Worm (Caenorhabditis elegans) whole organism, L2 larva: Measurements from ENCODE around the gene F13A7.14.

Experiments used
- C34F6.9 ChIP-seq: fragments of 150-350 bp; optimal IDR thresholded peaks from 2 replicates; lab custom pipeline; 2014; ENCODE audit warnings: missing biosample characterization, missing genetic modification characterization
- alr-1 ChIP-seq: fragments of 150-350 bp; optimal IDR thresholded peaks from 2 replicates; lab custom pipeline; 2014; ENCODE audit warnings: missing biosample characterization, missing genetic modification characterization
- ama-1 ChIP-seq: fragments of 150-350 bp; optimal IDR thresholded peaks from 2 replicates; lab custom pipeline; 2018; ENCODE audit warnings: inconsistent platforms
- blmp-1 ChIP-seq: sonication (generic microtip); optimal IDR thresholded peaks from 2 replicates; lab custom pipeline; 2017; ENCODE audit warnings: missing genetic modification characterization, mild to moderate bottlenecking, missing compliant biosample characterization, antibody characterized with exemption, moderate library complexity; ENCODE audit not compliant: insufficient read depth
- ceh-16 ChIP-seq: fragments of 150-350 bp; optimal IDR thresholded peaks from 2 replicates; lab custom pipeline; 2014; ENCODE audit warnings: missing biosample characterization, missing genetic modification characterization
- dmd-4 ChIP-seq: sonication (generic microtip); optimal IDR thresholded peaks from 2 replicates; lab custom pipeline; 2017; ENCODE audit warnings: missing biosample characterization, missing genetic modification characterization
- egl-27 ChIP-seq: sonication (generic microtip); optimal IDR thresholded peaks from 3 replicates; lab custom pipeline; 2017; ENCODE audit warnings: missing biosample characterization, missing genetic modification reagents, missing genetic modification characterization
- elt-1 ChIP-seq: fragments of 150-350 bp; optimal IDR thresholded peaks from 2 replicates; lab custom pipeline; 2014; ENCODE audit warnings: missing biosample characterization, missing genetic modification characterization
- elt-3 ChIP-seq: sonication (generic microtip); optimal IDR thresholded peaks from 2 replicates; lab custom pipeline; 2017; ENCODE audit warnings: missing biosample characterization, missing genetic modification characterization
- fos-1 ChIP-seq: fragments of 150-350 bp; optimal IDR thresholded peaks from 2 replicates; lab custom pipeline; 2014; ENCODE audit warnings: missing biosample characterization, missing genetic modification characterization
- gmeb-1 ChIP-seq: fragments of 150-350 bp; optimal IDR thresholded peaks from 2 replicates; lab custom pipeline; 2014; ENCODE audit warnings: missing biosample characterization, missing genetic modification characterization
- lin-11 ChIP-seq: fragments of 150-350 bp; sonication (generic microtip); optimal IDR thresholded peaks from 2 replicates; lab custom pipeline; 2014; ENCODE audit warnings: missing biosample characterization, missing genetic modification characterization, inconsistent platforms, mixed read lengths
- lin-39 ChIP-seq: fragments of 150-350 bp; optimal IDR thresholded peaks from 2 replicates; lab custom pipeline; 2014; ENCODE audit warnings: missing biosample characterization, missing genetic modification reagents, missing genetic modification characterization
- lsy-2 ChIP-seq, 2 experiments: fragments of 150-350 bp in 1 of 2; sonication (generic microtip) in 1 of 2; optimal IDR thresholded peaks; 2 replicates each; lab custom pipeline; 2014 to 2017; ENCODE audit warnings: missing biosample characterization in 2 of 2, missing genetic modification characterization in 2 of 2
- mbf-1 ChIP-seq: sonication (generic microtip); optimal IDR thresholded peaks from 2 replicates; lab custom pipeline; 2017; ENCODE audit warnings: missing biosample characterization, missing genetic modification characterization
- mdl-1 ChIP-seq, 2 experiments: fragments of 150-350 bp in 1 of 2; sonication (generic microtip) in 1 of 2; optimal IDR thresholded peaks; 2 replicates each; lab custom pipeline; 2017; ENCODE audit warnings: missing biosample characterization in 2 of 2, missing genetic modification characterization in 2 of 2
- nhr-10 ChIP-seq: sonication (generic microtip); optimal IDR thresholded peaks from 2 replicates; lab custom pipeline; 2017; ENCODE audit warnings: missing biosample characterization, missing genetic modification characterization
- nhr-11 ChIP-seq: fragments of 150-350 bp; optimal IDR thresholded peaks from 2 replicates; lab custom pipeline; 2014; ENCODE audit warnings: missing biosample characterization, missing genetic modification characterization
- nhr-12 ChIP-seq: fragments of 150-350 bp; optimal IDR thresholded peaks from 2 replicates; lab custom pipeline; 2014; ENCODE audit warnings: missing biosample characterization, missing genetic modification characterization
- nhr-129 ChIP-seq: fragments of 150-350 bp; optimal IDR thresholded peaks from 2 replicates; lab custom pipeline; 2014; ENCODE audit warnings: missing biosample characterization, missing genetic modification characterization
- nhr-23 ChIP-seq: fragments of 150-350 bp; optimal IDR thresholded peaks from 2 replicates; lab custom pipeline; 2014; ENCODE audit warnings: missing biosample characterization, missing genetic modification reagents, missing genetic modification characterization
- nhr-237 ChIP-seq: fragments of 150-350 bp; optimal IDR thresholded peaks from 2 replicates; lab custom pipeline; 2014; ENCODE audit warnings: missing biosample characterization, missing genetic modification characterization
- nhr-25 ChIP-seq: fragments of 150-350 bp; sonication (generic microtip); optimal IDR thresholded peaks from 3 replicates; lab custom pipeline; 2014; ENCODE audit warnings: missing biosample characterization, missing genetic modification characterization
- nhr-6 ChIP-seq: fragments of 150-350 bp; optimal IDR thresholded peaks from 2 replicates; lab custom pipeline; 2014; ENCODE audit warnings: missing biosample characterization, missing genetic modification characterization
- peb-1 ChIP-seq: fragments of 150-350 bp; optimal IDR thresholded peaks from 2 replicates; lab custom pipeline; 2014; ENCODE audit warnings: missing biosample characterization, missing genetic modification characterization
- sem-4 ChIP-seq: fragments of 150-350 bp; optimal IDR thresholded peaks from 2 replicates; lab custom pipeline; 2014; ENCODE audit warnings: missing biosample characterization, missing genetic modification reagents, missing genetic modification characterization
- skn-1 ChIP-seq: sonication (generic microtip); optimal IDR thresholded peaks from 2 replicates; lab custom pipeline; 2017; ENCODE audit warnings: missing biosample characterization, missing genetic modification characterization
- sma-3 ChIP-seq: sonication (generic microtip); optimal IDR thresholded peaks from 2 replicates; lab custom pipeline; 2016; ENCODE audit warnings: missing genetic modification reagents, missing genetic modification characterization, missing compliant biosample characterization
- snpc-4 ChIP-seq: fragments of 150-350 bp; optimal IDR thresholded peaks from 2 replicates; lab custom pipeline; 2014; ENCODE audit warnings: missing biosample characterization, missing genetic modification characterization
- unc-39 ChIP-seq: fragments of 150-350 bp; optimal IDR thresholded peaks from 2 replicates; lab custom pipeline; 2014; ENCODE audit warnings: missing biosample characterization, missing genetic modification characterization
- unc-62 ChIP-seq: fragments of 150-350 bp; optimal IDR thresholded peaks from 2 replicates; lab custom pipeline; 2014; ENCODE audit warnings: missing biosample characterization, missing genetic modification reagents, missing genetic modification characterization
- zag-1 ChIP-seq: fragments of 150-350 bp; optimal IDR thresholded peaks from 2 replicates; lab custom pipeline; 2014; ENCODE audit warnings: missing biosample characterization, missing genetic modification characterization
- ztf-1 ChIP-seq: fragments of 200-800 bp; sonication (Bioruptor generic); conservative IDR thresholded peaks from 2 replicates; pipeline ENCODE4 v1.3.6; 2022; ENCODE audit warnings: missing genetic modification characterization, missing compliant biosample characterization
- ztf-11 ChIP-seq: sonication (generic microtip); optimal IDR thresholded peaks from 2 replicates; lab custom pipeline; 2017; ENCODE audit warnings: missing biosample characterization, missing genetic modification characterization

Gene F13A7.14

ce11 chrV:16395739-16396138, 6.0 kb upstream of the F13A7.14 start, which contains the start of gene F13A7.12:
TSS of gene F13A7.12 (plus strand) at chrV:16396039.
- TF ChIP-seq ama-1 (lab: Kevin White, UChicago), result no peak
- no peak for TF ChIP-seq ztf-11 (tag; lab: Kevin White, UChicago)
- no peak for TF ChIP-seq unc-39 (tag; lab: Kevin White, UChicago)
- no peak for TF ChIP-seq elt-1 (tag; lab: Kevin White, UChicago)
- TF ChIP-seq nhr-25, result no peak
- TF ChIP-seq nhr-237 (tag; lab: Kevin White, UChicago), result no peak
- TF ChIP-seq skn-1 (tag; lab: Kevin White, UChicago), result no peak
- TF ChIP-seq zag-1 (tag; lab: Kevin White, UChicago), result no peak
- TF ChIP-seq gmeb-1 (tag; lab: Kevin White, UChicago), result no peak
- TF ChIP-seq, all 48 proteins: peak for 0

ce11 chrV:16399388-16399787, 2.3 kb upstream of the F13A7.14 start, which contains the start of gene sre-36:
TSS of gene sre-36 (plus strand) at chrV:16399688.
- TF ChIP-seq alr-1 (tag; lab: Kevin White, UChicago), result no peak
- no peak for TF ChIP-seq ztf-1 (GFP tag; lab: Robert Waterston, UW)
- TF ChIP-seq nhr-129, result no peak
- TF ChIP-seq ama-1 (lab: Kevin White, UChicago), result no peak
- no peak for TF ChIP-seq lin-11
- no peak for TF ChIP-seq lin-39 (tag; lab: Kevin White, UChicago)

ce11 chrV:16403974-16404373, 2.3 kb downstream of the F13A7.14 start, which contains the start of gene syp-1:
TSS of gene syp-1 (plus strand) at chrV:16404274.
- TF ChIP-seq mdl-1 (tag; optimal IDR thresholded peaks at IDR 0.05; lab: Kevin White, UChicago) (no peak), nhr-237 (tag; lab: Kevin White, UChicago) (no peak), nhr-129 (no peak), nhr-23 (tag; lab: Kevin White, UChicago) (no peak), skn-1 (tag; lab: Kevin White, UChicago) (no peak), snpc-4 (tag; lab: Kevin White, UChicago) (no peak), unc-39 (tag; lab: Kevin White, UChicago) (no peak), lsy-2 (tag; optimal IDR thresholded peaks at IDR 0.05; lab: Kevin White, UChicago) (no peak), elt-3 (tag; lab: Kevin White, UChicago) (no peak), ceh-16 (tag; lab: Kevin White, UChicago) (no peak), lin-11 (no peak), elt-1 (tag; lab: Kevin White, UChicago) (no peak), unc-62 (GFP tag; lab: Kevin White, UChicago) (no peak), blmp-1 (no peak), ztf-11 (tag; lab: Kevin White, UChicago) (no peak), egl-27 (tag; lab: Kevin White, UChicago) (no peak), nhr-10 (tag; lab: Kevin White, UChicago) (no peak), nhr-6 (tag; lab: Kevin White, UChicago) (no peak), gmeb-1 (tag; lab: Kevin White, UChicago) (no peak)

- TF ChIP-seq C34F6.9, result no peak
- TF ChIP-seq snpc-4 (tag; lab: Kevin White, UChicago), result no peak
- no peak for TF ChIP-seq dmd-4
- no peak for TF ChIP-seq fos-1 (tag; lab: Kevin White, UChicago)
- TF ChIP-seq ama-1 (lab: Kevin White, UChicago), result no peak
- no peak for TF ChIP-seq nhr-12 (tag; lab: Kevin White, UChicago)
- TF ChIP-seq lsy-2 (tag; optimal IDR thresholded peaks at IDR 0.05; lab: Kevin White, UChicago), result no peak
- no peak for TF ChIP-seq zag-1 (tag; lab: Kevin White, UChicago)
- no peak for TF ChIP-seq sem-4 (tag; lab: Kevin White, UChicago)
- TF ChIP-seq nhr-6 (tag; lab: Kevin White, UChicago), result no peak
- no peak for TF ChIP-seq mbf-1 (tag; lab: Kevin White, UChicago)
- no peak for TF ChIP-seq nhr-11
- no peak for TF ChIP-seq peb-1 (tag; lab: Kevin White, UChicago)
- no peak for TF ChIP-seq ztf-11 (tag; lab: Kevin White, UChicago)
- no peak for TF ChIP-seq mdl-1 (tag; optimal IDR thresholded peaks at IDR 0.05; lab: Kevin White, UChicago)
- no peak for TF ChIP-seq elt-3 (tag; lab: Kevin White, UChicago)
- TF ChIP-seq sma-3 (GFP tag; lab: Kevin White, UChicago), result no peak
- TF ChIP-seq nhr-237 (tag; lab: Kevin White, UChicago), result no peak
Observed at ce11 chrV:16405366-16405765, 3.7 kb downstream of the F13A7.14 start.

- no peak for TF ChIP-seq nhr-12 (tag; lab: Kevin White, UChicago)
Observed at ce11 chrV:16406357-16406756, 4.7 kb downstream of the F13A7.14 start.
